Worm (Caenorhabditis elegans) whole organism, L3 larva: ENCODE data around the gene clx-1.

Experiments
- R02D3.7 ChIP-seq: fragments of 150-350 bp; optimal IDR thresholded peaks from 2 replicates; lab custom pipeline; 2014; ENCODE audit warnings: missing biosample characterization, missing genetic modification characterization
- unc-39 ChIP-seq: sonication (generic microtip); optimal IDR thresholded peaks from 4 replicates; lab custom pipeline; 2017; ENCODE audit warnings: missing biosample characterization, missing genetic modification characterization

DNA sequence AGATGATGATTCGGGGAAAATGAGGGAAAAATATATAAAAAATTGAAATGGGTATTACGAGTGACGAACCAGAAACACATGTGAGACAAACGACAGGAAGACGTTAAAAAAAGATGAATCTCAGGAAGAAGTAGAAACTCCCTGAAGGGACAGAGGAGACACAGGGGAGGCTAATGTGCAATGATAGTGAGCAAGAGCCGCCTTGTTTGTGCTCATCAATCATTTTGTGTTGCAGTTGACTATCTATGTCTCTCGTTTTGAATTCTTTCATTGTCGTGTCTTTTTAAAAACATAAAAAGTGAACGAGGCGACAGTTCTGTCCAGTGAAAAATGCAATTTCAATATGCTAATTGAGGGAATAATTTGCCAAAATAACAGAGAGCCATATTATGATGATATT, 9.5 kb upstream of the clx-1 start:
- no peak for TF ChIP-seq R02D3.7 (tag; lab: Kevin White, UChicago)
- no peak for TF ChIP-seq unc-39 (tag; lab: Kevin White, UChicago)
